Fruit fly (Drosophila melanogaster) whole organism, embryonic: ENCODE data around the gene Cul2.

Experiments
- Atf6 ChIP-seq: fragments of 200-800 bp; sonication (Bioruptor generic); IDR thresholded peaks from 2 replicates; pipeline ENCODE4 v1.3.6; 2022; ENCODE audit warnings: missing biosample characterization, missing genetic modification characterization
- CG13894 ChIP-seq: fragments of 200-800 bp; sonication (Bioruptor generic); optimal IDR thresholded peaks from 3 replicates; lab custom pipeline; 2018; ENCODE audit warnings: missing biosample characterization, mild to moderate bottlenecking, missing genetic modification characterization, moderate library complexity
- CG2678 ChIP-seq: fragments of 200-800 bp; sonication (Bioruptor generic); optimal IDR thresholded peaks from 3 replicates; lab custom pipeline; 2019; ENCODE audit warnings: missing biosample characterization, mild to moderate bottlenecking, missing genetic modification characterization, moderate library complexity
- CG9215 ChIP-seq: fragments of 200-800 bp; sonication (Bioruptor generic); IDR thresholded peaks from 2 replicates; pipeline ENCODE4 v1.3.6; 2022; ENCODE audit warnings: missing biosample characterization, missing genetic modification characterization
- Dref ChIP-seq: fragments of 200-800 bp; sonication (Bioruptor generic); IDR thresholded peaks from 2 replicates; pipeline ENCODE4 v1.3.6; 2022; ENCODE audit warnings: missing biosample characterization, missing genetic modification characterization
- Vsx1 ChIP-seq: fragments of 200-800 bp; sonication (Bioruptor generic); optimal IDR thresholded peaks from 2 replicates; lab custom pipeline; 2017; ENCODE audit warnings: missing biosample characterization, mild to moderate bottlenecking, missing genetic modification characterization, missing genetic modification reagents
- usp ChIP-seq: fragments of >200 bp; optimal IDR thresholded peaks from 2 replicates; lab custom pipeline; 2017; ENCODE audit warnings: missing biosample characterization, missing genetic modification characterization

dm6 chr2L:21632909-21633308 lies 25.6 kb upstream of the Cul2 start:
- no peak for TF ChIP-seq CG2678
- TF ChIP-seq CG9215 (GFP tag; lab: Robert Waterston, UW) = no peak
- TF ChIP-seq CG13894 = no peak
- no peak for TF ChIP-seq Atf6 (GFP tag; lab: Robert Waterston, UW)
- TF ChIP-seq usp (GFP tag; lab: Kevin White, UChicago) = no peak
- TF ChIP-seq Vsx1 (GFP tag; lab: Kevin White, UChicago) = no peak
- no peak for TF ChIP-seq Dref
